Worm (Caenorhabditis elegans): Measurements from ENCODE around the gene str-214.

Gene str-214

ce11 chrV:16336326-16336725, 21.2 kb downstream of the str-214 start, which contains the start of gene srw-87:
Gene srw-87, plus strand, starts transcription at chrV:16336626.
- TF ChIP-seq ZK546.5 (tag; optimal IDR thresholded peaks at IDR 0.05) (no peak), lin-13 (GFP tag; optimal IDR thresholded peaks at IDR 0.05) (no peak), nhr-23 (tag; optimal IDR thresholded peaks at IDR 0.05) (no peak), alr-1 (tag; optimal IDR thresholded peaks at IDR 0.05) (no peak), nhr-10 (tag; optimal IDR thresholded peaks at IDR 0.05) (no peak), mdl-1 (tag; optimal IDR thresholded peaks at IDR 0.05) (no peak), nhr-25 (tag; optimal IDR thresholded peaks at IDR 0.05) (no peak), C34F6.9 (tag; optimal IDR thresholded peaks at IDR 0.05) (no peak), nhr-129 (tag; optimal IDR thresholded peaks at IDR 0.05) (no peak), ceh-82 (tag; optimal IDR thresholded peaks at IDR 0.05) (no peak), snpc-4 (tag; optimal IDR thresholded peaks at IDR 0.05) (no peak), unc-39 (tag; optimal IDR thresholded peaks at IDR 0.05) (no peak)

- TF ChIP-seq unc-55 (GFP tag; optimal IDR thresholded peaks at IDR 0.05), result peak; percentile 63
Observed at ce11 chrV:16338287-16339092, 23.4 kb downstream of the str-214 start, which contains the start of gene slc-9B.2. Gene slc-9B.2, plus strand, starts transcription at chrV:16339042.

ce11 chrV:16342258-16342618, 27.1 kb downstream of the str-214 start, which contains the start of gene nhr-193:
Gene nhr-193, plus strand, starts transcription at chrV:16342308.
- TF ChIP-seq fos-1 (tag; optimal IDR thresholded peaks at IDR 0.05), result peak; percentile 8
- TF ChIP-seq nhr-6 (tag; optimal IDR thresholded peaks at IDR 0.05), result no peak
- no peak for TF ChIP-seq nhr-12 (tag; optimal IDR thresholded peaks at IDR 0.05)
- peak; percentile 15 for TF ChIP-seq crh-2 (tag; optimal IDR thresholded peaks at IDR 0.05)
- no peak for TF ChIP-seq mbf-1 (tag; optimal IDR thresholded peaks at IDR 0.05)
- peak; percentile 48 for TF ChIP-seq sma-9 (GFP tag; optimal IDR thresholded peaks at IDR 0.05)
- TF ChIP-seq sma-9 (tag; optimal IDR thresholded peaks at IDR 0.05), result no peak
- no peak for TF ChIP-seq lsy-2 (tag; optimal IDR thresholded peaks at IDR 0.05)

DNA sequence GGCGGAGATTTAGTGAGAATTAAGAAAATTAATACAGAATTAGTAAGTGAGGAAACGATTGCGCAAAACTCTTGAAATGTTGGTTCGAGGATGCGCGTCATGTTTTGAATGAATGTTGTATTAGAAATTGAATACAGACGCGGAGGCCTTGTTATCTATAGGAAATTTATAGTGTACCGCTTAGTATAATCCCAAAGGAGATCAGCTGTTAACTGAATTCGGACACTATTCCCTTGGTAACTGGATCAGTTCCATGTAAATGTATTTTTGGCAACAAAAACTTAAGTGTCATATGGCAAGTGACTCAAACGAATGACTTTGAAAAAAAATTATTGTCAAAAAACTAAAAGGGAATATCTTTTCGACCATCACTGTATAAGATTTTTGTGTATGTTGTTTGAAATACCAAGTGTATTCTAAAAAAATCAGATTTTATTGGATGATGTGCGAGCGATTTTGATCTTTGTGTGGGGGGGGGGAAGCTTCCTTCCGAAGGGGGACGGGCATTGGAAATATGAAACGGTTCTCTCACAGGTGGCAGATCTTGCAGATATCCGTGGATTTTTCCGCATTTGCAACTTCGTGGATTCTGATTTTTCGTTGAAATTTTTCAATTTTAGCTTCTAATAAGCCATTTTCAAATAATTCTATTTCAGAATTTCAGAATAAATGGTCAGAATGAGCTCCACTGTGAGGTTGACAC, 31.5 kb downstream of the str-214 start, which contains the start of the genes W08G11.5 and W08G11.1:
TSS of gene W08G11.5 (minus strand) at position 101 of the 703 bp plus-strand sequence.
TSS of gene W08G11.1 (plus strand) at position 653 of the 703 bp plus-strand sequence.
- TF ChIP-seq unc-39 (tag; optimal IDR thresholded peaks at IDR 0.05) (no peak), mdl-1 (tag; optimal IDR thresholded peaks at IDR 0.05) (no peak), ztf-4 (tag; optimal IDR thresholded peaks at IDR 0.05) (no peak), nhr-77 (tag; optimal IDR thresholded peaks at IDR 0.05) (no peak), dmd-4 (tag; optimal IDR thresholded peaks at IDR 0.05) (no peak), nhr-129 (tag; optimal IDR thresholded peaks at IDR 0.05) (no peak), ZK546.5 (tag; optimal IDR thresholded peaks at IDR 0.05) (no peak), ceh-82 (tag; optimal IDR thresholded peaks at IDR 0.05) (no peak), elt-1 (tag; optimal IDR thresholded peaks at IDR 0.05) (no peak), ama-1 (optimal IDR thresholded peaks at IDR 0.05) (no peak), sem-4 (tag; optimal IDR thresholded peaks at IDR 0.05) (no peak), crh-2 (tag; optimal IDR thresholded peaks at IDR 0.05) (no peak), peb-1 (tag; optimal IDR thresholded peaks at IDR 0.05) (no peak), elt-3 (tag; optimal IDR thresholded peaks at IDR 0.05) (no peak), nhr-11 (tag; optimal IDR thresholded peaks at IDR 0.05) (no peak), nhr-12 (tag; optimal IDR thresholded peaks at IDR 0.05) (no peak), ztf-1 (GFP tag; conservative IDR thresholded peaks at IDR 0.05) (no peak)

ce11 chrV:16350061-16350460, 35.0 kb downstream of the str-214 start:
- TF ChIP-seq mbf-1 (tag; optimal IDR thresholded peaks at IDR 0.05) (no peak), lin-39 (tag; optimal IDR thresholded peaks at IDR 0.05) (no peak), snpc-4 (tag; optimal IDR thresholded peaks at IDR 0.05) (no peak), C34F6.9 (tag; optimal IDR thresholded peaks at IDR 0.05) (no peak), unc-39 (tag; optimal IDR thresholded peaks at IDR 0.05) (no peak), ama-1 (optimal IDR thresholded peaks at IDR 0.05) (no peak), ZK546.5 (tag; optimal IDR thresholded peaks at IDR 0.05) (no peak), nhr-25 (tag; optimal IDR thresholded peaks at IDR 0.05) (no peak), aly-2 (tag; optimal IDR thresholded peaks at IDR 0.05) (no peak), Y55F3AM.14 (GFP tag; optimal IDR thresholded peaks at IDR 0.05) (no peak), nhr-129 (tag; optimal IDR thresholded peaks at IDR 0.05) (no peak), R02D3.7 (tag; optimal IDR thresholded peaks at IDR 0.05) (no peak)

All from whole organism, L2 larva.